Fruit fly (Drosophila melanogaster) whole organism, embryonic: ENCODE data around the gene Rpn1.

Experiments
- Adf1 ChIP-seq: fragments of 200-800 bp; sonication (Bioruptor generic); IDR thresholded peaks from 2 replicates; pipeline ENCODE4 v1.3.6; 2022; ENCODE audit warnings: missing biosample characterization, missing genetic modification characterization
- Atf3 ChIP-seq: fragments of 200-800 bp; sonication (Bioruptor generic); optimal IDR thresholded peaks from 3 replicates; lab custom pipeline; 2016; ENCODE audit warnings: missing biosample characterization, missing genetic modification characterization
- CG10543 ChIP-seq: fragments of 200-800 bp; sonication (Bioruptor generic); optimal IDR thresholded peaks from 3 replicates; lab custom pipeline; 2017; ENCODE audit warnings: missing biosample characterization, mild to moderate bottlenecking, missing genetic modification characterization, moderate library complexity
- CG10979 ChIP-seq: fragments of 200-800 bp; sonication (Bioruptor generic); optimal IDR thresholded peaks from 2 replicates; lab custom pipeline; 2018; ENCODE audit warnings: missing biosample characterization, mild to moderate bottlenecking, missing genetic modification characterization, moderate library complexity
- CG12104 ChIP-seq: fragments of 200-800 bp; sonication (Bioruptor generic); optimal IDR thresholded peaks from 3 replicates; lab custom pipeline; 2016; ENCODE audit warnings: missing biosample characterization, missing genetic modification characterization
- CG12391 ChIP-seq: fragments of 200-800 bp; sonication (Bioruptor generic); optimal IDR thresholded peaks from 3 replicates; lab custom pipeline; 2018; ENCODE audit warnings: missing biosample characterization, mild to moderate bottlenecking, missing genetic modification characterization, moderate library complexity
- CG13287 ChIP-seq: fragments of 200-800 bp; sonication (Bioruptor generic); IDR thresholded peaks from 2 replicates; pipeline ENCODE4 v1.3.6; 2022; ENCODE audit warnings: missing biosample characterization, missing genetic modification characterization; ENCODE audit not compliant: partially characterized antibody
- CG13296 ChIP-seq: fragments of 200-800 bp; sonication (Bioruptor generic); optimal IDR thresholded peaks from 3 replicates; lab custom pipeline; 2018; ENCODE audit warnings: missing biosample characterization, mild to moderate bottlenecking, missing genetic modification characterization
- CG13775 ChIP-seq: fragments of 200-800 bp; sonication (Bioruptor generic); optimal IDR thresholded peaks from 3 replicates; lab custom pipeline; 2017; ENCODE audit warnings: missing biosample characterization, mild to moderate bottlenecking, missing genetic modification characterization
- CG14710 ChIP-seq: fragments of 200-800 bp; sonication (Bioruptor generic); optimal IDR thresholded peaks from 3 replicates; lab custom pipeline; 2019; ENCODE audit warnings: missing biosample characterization, mild to moderate bottlenecking, missing genetic modification characterization, moderate library complexity
- CG15601 ChIP-seq: fragments of 200-800 bp; sonication (Bioruptor generic); optimal IDR thresholded peaks from 3 replicates; lab custom pipeline; 2019; ENCODE audit warnings: missing biosample characterization, mild to moderate bottlenecking, missing genetic modification characterization, moderate library complexity
- CG33557 ChIP-seq: fragments of 200-800 bp; sonication (Bioruptor generic); optimal IDR thresholded peaks from 2 replicates; lab custom pipeline; 2019; ENCODE audit warnings: missing biosample characterization, mild to moderate bottlenecking, missing genetic modification characterization, moderate library complexity
- CG3407 ChIP-seq: fragments of 200-800 bp; sonication (Bioruptor generic); optimal IDR thresholded peaks from 2 replicates; lab custom pipeline; 2018; ENCODE audit warnings: missing biosample characterization, mild to moderate bottlenecking, missing genetic modification characterization
- CG34224 ChIP-seq: fragments of 200-800 bp; sonication (Bioruptor generic); IDR thresholded peaks from 3 replicates; pipeline ENCODE4 v1.3.6; 2022; ENCODE audit warnings: missing biosample characterization, missing genetic modification characterization; ENCODE audit not compliant: partially characterized antibody
- CG3838 ChIP-seq: fragments of 200-800 bp; sonication (Bioruptor generic); optimal IDR thresholded peaks from 3 replicates; lab custom pipeline; 2016; ENCODE audit warnings: missing biosample characterization, missing genetic modification characterization
- CG4424 ChIP-seq: fragments of 200-800 bp; sonication (Bioruptor generic); optimal IDR thresholded peaks from 3 replicates; lab custom pipeline; 2016; ENCODE audit warnings: missing biosample characterization, missing genetic modification characterization
- CG5180 ChIP-seq: fragments of 200-800 bp; sonication (Bioruptor generic); optimal IDR thresholded peaks from 3 replicates; lab custom pipeline; 2017; ENCODE audit warnings: missing biosample characterization, missing genetic modification characterization, mild to moderate bottlenecking, moderate library complexity, missing genetic modification reagents
- CG6791 ChIP-seq: fragments of 200-800 bp; sonication (Bioruptor generic); IDR thresholded peaks from 3 replicates; pipeline ENCODE4 v1.3.6; 2022; ENCODE audit warnings: missing biosample characterization, missing genetic modification characterization; ENCODE audit not compliant: partially characterized antibody
- CG8089 ChIP-seq: fragments of 200-800 bp; sonication (Bioruptor generic); optimal IDR thresholded peaks from 3 replicates; lab custom pipeline; 2016; ENCODE audit warnings: missing biosample characterization, missing genetic modification characterization
- CG8944 ChIP-seq: fragments of 200-800 bp; sonication (Bioruptor generic); optimal IDR thresholded peaks from 3 replicates; lab custom pipeline; 2016; ENCODE audit warnings: missing biosample characterization, missing genetic modification characterization
- Deaf1 ChIP-seq: fragments of 200-800 bp; optimal IDR thresholded peaks from 3 replicates; lab custom pipeline; 2019; ENCODE audit warnings: missing biosample characterization, mild to moderate bottlenecking, missing genetic modification characterization, moderate library complexity
- Dek ChIP-seq: fragments of 200-800 bp; sonication (Bioruptor generic); optimal IDR thresholded peaks from 3 replicates; lab custom pipeline; 2019; ENCODE audit warnings: missing biosample characterization, mild to moderate bottlenecking, missing genetic modification characterization, moderate library complexity
- Dref ChIP-seq: fragments of 200-800 bp; sonication (Bioruptor generic); IDR thresholded peaks from 2 replicates; pipeline ENCODE4 v1.3.6; 2022; ENCODE audit warnings: missing biosample characterization, missing genetic modification characterization
- Drgx ChIP-seq: fragments of 200-800 bp; sonication (Bioruptor generic); IDR thresholded peaks from 2 replicates; pipeline ENCODE4 v1.3.6; 2022; ENCODE audit warnings: missing biosample characterization, missing genetic modification characterization
- E2f2 ChIP-seq: fragments of 200-800 bp; sonication (Bioruptor generic); IDR thresholded peaks from 2 replicates; pipeline ENCODE4 v1.3.6; 2022; ENCODE audit warnings: missing biosample characterization, missing genetic modification characterization
- HHEX ChIP-seq: fragments of 200-800 bp; sonication (Bioruptor generic); optimal IDR thresholded peaks from 3 replicates; lab custom pipeline; 2017; ENCODE audit warnings: missing biosample characterization, mild to moderate bottlenecking, missing genetic modification characterization, missing genetic modification reagents
- Lhr ChIP-seq: fragments of 200-800 bp; sonication (Bioruptor generic); optimal IDR thresholded peaks from 3 replicates; lab custom pipeline; 2017; ENCODE audit warnings: mild to moderate bottlenecking, missing biosample characterization, missing genetic modification reagents, missing genetic modification characterization
- Lpt ChIP-seq: fragments of >200 bp; optimal IDR thresholded peaks from 2 replicates; lab custom pipeline; 2018; ENCODE audit warnings: missing biosample characterization, missing genetic modification characterization
- Nf-YB ChIP-seq: fragments of 200-800 bp; sonication (Bioruptor generic); optimal IDR thresholded peaks from 3 replicates; lab custom pipeline; 2019; ENCODE audit warnings: missing biosample characterization, mild to moderate bottlenecking, missing genetic modification characterization, moderate library complexity
- Oli ChIP-seq: fragments of 200-800 bp; sonication (Bioruptor generic); optimal IDR thresholded peaks from 2 replicates; lab custom pipeline; 2018; ENCODE audit warnings: missing biosample characterization, mild to moderate bottlenecking, missing genetic modification characterization, moderate library complexity
- Poxn ChIP-seq: fragments of 200-800 bp; sonication (Bioruptor generic); IDR thresholded peaks from 2 replicates; pipeline ENCODE4 v1.3.6; 2022; ENCODE audit warnings: missing biosample characterization, missing genetic modification characterization
- Rfx ChIP-seq: fragments of 200-800 bp; sonication (Bioruptor generic); IDR thresholded peaks from 2 replicates; pipeline ENCODE4 v1.3.6; 2022; ENCODE audit warnings: missing biosample characterization, missing genetic modification characterization
- Taf1 ChIP-seq: fragments of 200-800 bp; sonication (Bioruptor generic); IDR thresholded peaks from 2 replicates; pipeline ENCODE4 v1.3.6; 2022; ENCODE audit warnings: missing biosample characterization, missing genetic modification characterization
- az2 ChIP-seq: fragments of 200-800 bp; sonication (Bioruptor generic); optimal IDR thresholded peaks from 3 replicates; lab custom pipeline; 2016; ENCODE audit warnings: missing biosample characterization, missing genetic modification characterization
- chinmo ChIP-seq: fragments of 200-800 bp; sonication (Bioruptor generic); IDR thresholded peaks from 4 replicates; pipeline ENCODE4 v1.3.6; 2022; ENCODE audit warnings: missing biosample characterization, missing genetic modification characterization; ENCODE audit not compliant: partially characterized antibody
- corto ChIP-seq: fragments of 200-800 bp; sonication (Bioruptor generic); optimal IDR thresholded peaks from 2 replicates; lab custom pipeline; 2016; ENCODE audit warnings: missing biosample characterization, mild to moderate bottlenecking, missing genetic modification characterization, moderate library complexity
- gfzf ChIP-seq: fragments of 200-800 bp; sonication (Bioruptor generic); optimal IDR thresholded peaks from 2 replicates; lab custom pipeline; 2016; ENCODE audit warnings: missing biosample characterization, mild to moderate bottlenecking, missing genetic modification characterization, moderate library complexity
- grau ChIP-seq: fragments of 200-800 bp; optimal IDR thresholded peaks from 3 replicates; lab custom pipeline; 2019; ENCODE audit warnings: missing biosample characterization, mild to moderate bottlenecking, missing genetic modification characterization, moderate library complexity
- ham ChIP-seq: fragments of 200-800 bp; sonication (Bioruptor generic); IDR thresholded peaks from 2 replicates; pipeline ENCODE4 v1.3.6; 2022; ENCODE audit warnings: missing biosample characterization, missing genetic modification characterization
- hbn ChIP-seq: fragments of 200-800 bp; sonication (Bioruptor generic); IDR thresholded peaks from 2 replicates; pipeline ENCODE4 v1.3.6; 2022; ENCODE audit warnings: missing biosample characterization, missing genetic modification characterization; ENCODE audit not compliant: partially characterized antibody
- her ChIP-seq: fragments of 200-800 bp; sonication (Bioruptor generic); optimal IDR thresholded peaks from 2 replicates; lab custom pipeline; 2016; ENCODE audit warnings: missing biosample characterization, missing genetic modification characterization
- knrl ChIP-seq: fragments of 200-800 bp; sonication (Bioruptor generic); IDR thresholded peaks from 3 replicates; pipeline ENCODE4 v1.3.6; 2022; ENCODE audit warnings: missing biosample characterization, missing genetic modification characterization; ENCODE audit not compliant: partially characterized antibody
- lilli ChIP-seq: fragments of 200-800 bp; sonication (Bioruptor generic); optimal IDR thresholded peaks from 3 replicates; lab custom pipeline; 2016; ENCODE audit warnings: missing biosample characterization, missing genetic modification characterization
- lola ChIP-seq, 3 experiments: fragments of >200 bp in 2 of 3; fragments of 200-800 bp in 1 of 3; sonication (Bioruptor generic) in 1 of 3; optimal IDR thresholded peaks; 2 replicates each; lab custom pipeline; 2017 to 2019; ENCODE audit warnings: missing biosample characterization in 3 of 3, missing genetic modification characterization in 3 of 3, mild to moderate bottlenecking in 1 of 3, moderate library complexity in 1 of 3
- row ChIP-seq: fragments of 200-800 bp; sonication (Bioruptor generic); IDR thresholded peaks from 3 replicates; pipeline ENCODE4 v1.3.6; 2022; ENCODE audit warnings: missing biosample characterization, missing genetic modification characterization
- slbo ChIP-seq: fragments of 200-800 bp; sonication (Bioruptor generic); IDR thresholded peaks from 2 replicates; pipeline ENCODE4 v1.3.6; 2022; ENCODE audit warnings: missing biosample characterization, missing genetic modification characterization
- tll ChIP-seq, 2 experiments: fragments of 200-800 bp in 1 of 2; fragments of >200 bp in 1 of 2; sonication (Bioruptor generic) in 1 of 2; optimal IDR thresholded peaks; 2 replicates each; lab custom pipeline; 2017 to 2019; ENCODE audit warnings: missing biosample characterization in 2 of 2, missing genetic modification characterization in 2 of 2, mild to moderate bottlenecking in 1 of 2, moderate library complexity in 1 of 2

The Rpn1 gene

dm6 chr3L:19870843-19871666 is 43.8 kb upstream of the Rpn1 start, which contains the start of the genes Rab8 and Usp32 (continued):
- TF ChIP-seq CG34224 (GFP tag; lab: Robert Waterston, UW) (peak; percentile 86), CG10979 (tag; lab: Kevin White, UChicago) (peak; percentile 40), CG15601 (tag; lab: Kevin White, UChicago) (peak; percentile 57), Atf3 (GFP tag; lab: Kevin White, UChicago) (peak; percentile 25), CG6791 (GFP tag; lab: Robert Waterston, UW) (peak; percentile 89), Nf-YB (GFP tag; lab: Kevin White, UChicago) (peak; percentile 34), corto (GFP tag; lab: Kevin White, UChicago) (peak; percentile 1), CG8944 (GFP tag; lab: Kevin White, UChicago) (peak; percentile 57), CG5180 (peak; percentile 7), tll (GFP tag; optimal IDR thresholded peaks at IDR 0.05; lab: Kevin White, UChicago) (peak in 1 of 2 experiments; percentile 82), ham (GFP tag; lab: Robert Waterston, UW) (no peak), az2 (peak; percentile 34), CG4424 (GFP tag; lab: Kevin White, UChicago) (peak; percentile 51), Lhr (GFP tag; lab: Kevin White, UChicago) (peak; percentile 46), lola (GFP tag; optimal IDR thresholded peaks at IDR 0.05; lab: Kevin White, UChicago) (peak in 1 of 3 experiments; percentile 4), CG12104 (peak; percentile 51), Dek (tag; lab: Kevin White, UChicago) (peak; percentile 30), E2f2 (GFP tag; lab: Robert Waterston, UW) (peak; percentile 54), CG3407 (GFP tag; lab: Kevin White, UChicago) (no peak), CG8089 (GFP tag; lab: Kevin White, UChicago) (no peak), CG14710 (tag; lab: Kevin White, UChicago) (peak; percentile 65), CG10543 (GFP tag; lab: Kevin White, UChicago) (peak; percentile 76), Oli (no peak), row (GFP tag; lab: Robert Waterston, UW) (0 out of 3 replicates have a peak, but pooled peaks have one; percentile 34), Poxn (GFP tag; lab: Robert Waterston, UW) (no peak), CG13775 (GFP tag; lab: Kevin White, UChicago) (peak; percentile 40), slbo (peak; percentile 71), Adf1 (GFP tag; lab: Robert Waterston, UW) (peak; percentile 28; the same call in 1 of the 2 replicates), CG33557 (GFP tag; lab: Kevin White, UChicago) (peak; percentile 50), Rfx (GFP tag; lab: Robert Waterston, UW) (peak; percentile 86), Dref (GFP tag; lab: Robert Waterston, UW) (peak; percentile 90), gfzf (GFP tag; lab: Kevin White, UChicago) (peak; percentile 11), Lpt (GFP tag; lab: Kevin White, UChicago) (no peak), Taf1 (GFP tag; lab: Robert Waterston, UW) (no peak), her (peak; percentile 80), lilli (GFP tag; lab: Kevin White, UChicago) (peak; percentile 81), Deaf1 (tag; lab: Kevin White, UChicago) (no peak), CG12391 (peak; percentile 54), grau (tag; lab: Kevin White, UChicago) (peak; percentile 61), CG13287 (GFP tag; lab: Robert Waterston, UW) (peak; percentile 89), HHEX (peak; percentile 46), Drgx (GFP tag; lab: Robert Waterston, UW) (no peak), CG3838 (GFP tag; lab: Kevin White, UChicago) (no peak), knrl (GFP tag; lab: Robert Waterston, UW) (peak; percentile 84), hbn (peak; percentile 71), CG13296 (GFP tag; lab: Kevin White, UChicago) (peak; percentile 64), chinmo (GFP tag; lab: Robert Waterston, UW) (peak; percentile 88)
